Fruit fly (Drosophila melanogaster) Kc167 (cell line): ENCODE results near the gene CG18599.

Experiments
- insv ChIP-seq: fragments of >200 bp; optimal IDR thresholded peaks from 3 replicates; lab custom pipeline; 2018; ENCODE audit warnings: missing external identifiers
- psq ChIP-seq: fragments of >200 bp; optimal IDR thresholded peaks from 2 replicates; lab custom pipeline; 2017; ENCODE audit warnings: missing external identifiers
- ttk ChIP-seq: sonication (Bioruptor generic); optimal IDR thresholded peaks from 2 replicates; lab custom pipeline; 2017; ENCODE audit warnings: missing external identifiers

DNA sequence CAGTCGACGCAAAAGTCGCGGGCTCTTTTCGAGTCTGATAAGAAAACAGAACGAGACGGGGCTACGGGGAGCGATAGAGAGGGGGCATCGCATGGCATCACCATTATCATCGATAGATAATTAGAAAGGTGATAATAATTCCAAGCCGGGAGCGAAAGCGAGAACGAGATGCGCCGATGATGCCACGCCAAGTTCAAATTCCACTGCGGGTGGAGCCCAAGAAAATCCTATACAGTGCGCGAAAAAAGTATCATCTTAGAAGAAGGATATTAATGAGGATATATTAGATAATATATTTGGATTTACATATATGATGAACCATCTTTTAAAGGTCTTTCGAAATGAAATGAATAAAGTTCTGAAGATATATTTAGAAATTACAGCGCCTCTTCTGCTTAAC lies 45.2 kb downstream of the CG18599 start:
- TF ChIP-seq insv (lab: Kevin White, UChicago) = no peak
- no peak for TF ChIP-seq ttk (lab: Kevin White, UChicago)
- TF ChIP-seq psq (lab: Kevin White, UChicago) = no peak
